Worm (Caenorhabditis elegans) whole organism, L1 larva: Measurements from ENCODE around the gene scc-3.

Experiments
- ces-1 ChIP-seq: fragments of 150-350 bp; optimal IDR thresholded peaks from 2 replicates; lab custom pipeline; 2014; ENCODE audit warnings: missing biosample characterization, missing genetic modification reagents, missing genetic modification characterization
- dpl-1 ChIP-seq, 3 experiments: fragments of 150-350 bp in 2 of 3; sonication (generic microtip) in 1 of 3; optimal IDR thresholded peaks; 2 replicates each; lab custom pipeline; 2014 to 2017; ENCODE audit warnings: missing biosample characterization in 3 of 3, missing genetic modification characterization in 3 of 3, missing genetic modification reagents in 3 of 3
- lin-13 ChIP-seq: fragments of 150-350 bp; optimal IDR thresholded peaks from 2 replicates; lab custom pipeline; 2014; ENCODE audit warnings: missing biosample characterization, missing genetic modification reagents, missing genetic modification characterization
- nhr-28 ChIP-seq: fragments of 150-350 bp; optimal IDR thresholded peaks from 2 replicates; lab custom pipeline; 2014; ENCODE audit warnings: missing biosample characterization, missing genetic modification characterization
- pqm-1 ChIP-seq: sonication (generic microtip); optimal IDR thresholded peaks from 3 replicates; lab custom pipeline; 2017; ENCODE audit warnings: missing biosample characterization, missing genetic modification characterization
- ztf-11 ChIP-seq, 2 experiments: sonication (generic microtip); optimal IDR thresholded peaks; 2 replicates each; lab custom pipeline; 2016 to 2017; ENCODE audit warnings: missing genetic modification characterization in 2 of 2, missing biosample characterization in 1 of 2, missing compliant biosample characterization in 1 of 2

- TF ChIP-seq nhr-28 (tag; lab: Kevin White, UChicago) = no peak
- TF ChIP-seq lin-13 = no peak
- no peak for TF ChIP-seq ces-1 (GFP tag; lab: Kevin White, UChicago)
- no peak for TF ChIP-seq dpl-1 (GFP tag; optimal IDR thresholded peaks at IDR 0.05; lab: Kevin White, UChicago)
- TF ChIP-seq pqm-1 (tag; lab: Kevin White, UChicago) = no peak
- TF ChIP-seq ztf-11 (tag; optimal IDR thresholded peaks at IDR 0.05; lab: Kevin White, UChicago) = no peak
Observed at ce11 chrV:12797992-12798391, 34.2 kb downstream of the scc-3 start, which contains the start of gene ugt-6.
